Worm (Caenorhabditis elegans) whole organism, L3 larva: ENCODE results near the gene lipl-2.

Experiments used
- aly-2 ChIP-seq: fragments of 150-350 bp; optimal IDR thresholded peaks from 2 replicates; lab custom pipeline; 2014; ENCODE audit warnings: missing biosample characterization, missing genetic modification characterization
- daf-12 ChIP-seq: fragments of 150-350 bp; optimal IDR thresholded peaks from 2 replicates; lab custom pipeline; 2014; ENCODE audit warnings: missing biosample characterization, missing genetic modification reagents, missing genetic modification characterization
- fkh-10 ChIP-seq: sonication (generic microtip); optimal IDR thresholded peaks from 2 replicates; lab custom pipeline; 2017; ENCODE audit warnings: missing biosample characterization, missing genetic modification reagents, missing genetic modification characterization
- hmg-11 ChIP-seq: sonication (generic microtip); optimal IDR thresholded peaks from 2 replicates; lab custom pipeline; 2016; ENCODE audit warnings: missing genetic modification characterization, missing compliant biosample characterization
- jun-1 ChIP-seq: fragments of 150-350 bp; optimal IDR thresholded peaks from 2 replicates; lab custom pipeline; 2014; ENCODE audit warnings: missing biosample characterization, missing genetic modification reagents, missing genetic modification characterization
- nhr-237 ChIP-seq: fragments of 150-350 bp; optimal IDR thresholded peaks from 2 replicates; lab custom pipeline; 2014; ENCODE audit warnings: missing biosample characterization, missing genetic modification characterization
- nhr-25 ChIP-seq: sonication (generic microtip); optimal IDR thresholded peaks from 2 replicates; lab custom pipeline; 2017; ENCODE audit warnings: missing biosample characterization, missing genetic modification characterization
- sea-2 ChIP-seq: fragments of 150-350 bp; sonication (generic microtip); optimal IDR thresholded peaks from 4 replicates; lab custom pipeline; 2014; ENCODE audit warnings: missing biosample characterization, missing genetic modification reagents, missing genetic modification characterization
- unc-62 ChIP-seq: fragments of 150-350 bp; sonication (generic microtip); optimal IDR thresholded peaks from 4 replicates; lab custom pipeline; 2014; ENCODE audit warnings: missing biosample characterization, missing genetic modification reagents, missing genetic modification characterization
- ztf-11 ChIP-seq: fragments of 150-350 bp; optimal IDR thresholded peaks from 2 replicates; lab custom pipeline; 2014; ENCODE audit warnings: missing biosample characterization, missing genetic modification characterization

ce11 chrV:9757884-9758283, 33.5 kb upstream of the lipl-2 start, which contains the start of gene F58E6.11:
- TF ChIP-seq sea-2 (GFP tag; lab: Kevin White, UChicago): no peak
- TF ChIP-seq ztf-11: no peak
- TF ChIP-seq nhr-25 (tag; lab: Kevin White, UChicago): no peak
- no peak for TF ChIP-seq fkh-10 (GFP tag; lab: Kevin White, UChicago)
- TF ChIP-seq daf-12 (tag; lab: Kevin White, UChicago): no peak
- TF ChIP-seq unc-62 (GFP tag; lab: Kevin White, UChicago): no peak
- TF ChIP-seq jun-1 (tag; lab: Kevin White, UChicago): no peak
- no peak for TF ChIP-seq aly-2 (tag; lab: Kevin White, UChicago)
- no peak for TF ChIP-seq nhr-237 (tag; lab: Kevin White, UChicago)
- TF ChIP-seq hmg-11 (tag; lab: Kevin White, UChicago): no peak
